Worm (Caenorhabditis elegans): ENCODE data around the gene srd-36.

- no peak for TF ChIP-seq nhr-25 (tag; optimal IDR thresholded peaks at IDR 0.05; ENCODE audit: borderline replicate concordance, insufficient read depth)
- TF ChIP-seq ama-1 (optimal IDR thresholded peaks at IDR 0.05) = no peak
- no peak for TF ChIP-seq nhr-6 (tag; optimal IDR thresholded peaks at IDR 0.05)
These were observed 8.0 kb downstream of the srd-36 start, which contains the start of gene R04D3.2 for ce11 chrX:13286533-13286932.

All from whole organism, L4 larva.